Worm (Caenorhabditis elegans) whole organism, young adult: ENCODE measurements around the gene clec-223.

Experiments
- F57A8.1 ChIP-seq: fragments of 200-800 bp; sonication (Bioruptor generic); optimal IDR thresholded peaks from 2 replicates; lab custom pipeline; 2018; ENCODE audit warnings: mild to moderate bottlenecking, missing genetic modification characterization, moderate library complexity, missing compliant biosample characterization
- attf-5 ChIP-seq: fragments of 200-800 bp; sonication (Bioruptor generic); optimal IDR thresholded peaks from 2 replicates; lab custom pipeline; 2018; ENCODE audit warnings: mild to moderate bottlenecking, missing genetic modification characterization, missing compliant biosample characterization
- bed-2 ChIP-seq: fragments of 200-800 bp; sonication (Bioruptor generic); IDR thresholded peaks from 2 replicates; pipeline ENCODE4 v1.3.6; 2022; ENCODE audit warnings: missing genetic modification reagents, missing genetic modification characterization, missing compliant biosample characterization
- ceh-91 ChIP-seq: fragments of 200-800 bp; sonication (Bioruptor generic); IDR thresholded peaks from 2 replicates; pipeline ENCODE4 v1.3.6; 2022; ENCODE audit warnings: missing genetic modification reagents, missing genetic modification characterization, missing compliant biosample characterization
- hlh-26 ChIP-seq: fragments of 200-800 bp; sonication (Bioruptor generic); conservative IDR thresholded peaks from 2 replicates; pipeline ENCODE4 v1.3.6; 2022; ENCODE audit warnings: missing genetic modification reagents, missing genetic modification characterization, missing compliant biosample characterization
- nhr-120 ChIP-seq: fragments of 200-800 bp; sonication (Bioruptor generic); IDR thresholded peaks from 2 replicates; pipeline ENCODE4 v1.3.6; 2022; ENCODE audit warnings: missing genetic modification characterization, missing compliant biosample characterization
- rpc-1 ChIP-seq, 2 experiments: fragments of 150-350 bp in 1 of 2; sonication (generic microtip) in 1 of 2; optimal IDR thresholded peaks; 2 replicates each; lab custom pipeline; 2014 to 2018; ENCODE audit warnings: missing biosample characterization in 1 of 2, missing genetic modification characterization in 1 of 2, missing genetic modification reagents in 1 of 2, missing genotype in 1 of 2
- snpc-3.4 ChIP-seq: sonication (generic microtip); optimal IDR thresholded peaks from 2 replicates; lab custom pipeline; 2017; ENCODE audit warnings: missing genetic modification characterization, mild to moderate bottlenecking, missing compliant biosample characterization, antibody characterized with exemption, moderate library complexity, missing genotype, missing genetic modification reagents
- tbp1 ChIP-seq: fragments of 200-800 bp; sonication (Bioruptor generic); optimal IDR thresholded peaks from 2 replicates; lab custom pipeline; 2018; ENCODE audit warnings: mild to moderate bottlenecking, missing genetic modification characterization, missing compliant biosample characterization
- unc-62 ChIP-seq: fragments of 150-350 bp; optimal IDR thresholded peaks from 2 replicates; lab custom pipeline; 2014; ENCODE audit warnings: missing biosample characterization, missing genetic modification reagents, missing genetic modification characterization

DNA sequence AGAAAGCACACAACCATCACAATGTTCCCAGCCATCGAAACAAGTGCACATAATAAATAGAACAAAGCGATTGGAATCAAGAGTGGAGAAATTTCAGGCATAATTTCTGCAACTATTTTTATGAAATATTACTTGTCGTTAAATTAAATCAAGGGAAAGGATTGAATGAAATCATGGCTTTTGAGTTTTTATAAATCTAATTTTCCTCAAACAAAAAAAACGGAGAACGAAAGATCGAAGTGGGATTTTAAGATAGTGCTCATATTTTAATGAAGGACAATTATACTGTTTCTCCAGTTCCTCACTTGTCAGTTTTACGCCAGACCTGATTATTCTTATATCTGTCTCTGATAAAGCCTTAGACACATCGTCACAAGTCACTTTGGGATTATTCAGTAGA, 20.5 kb upstream of the clec-223 start, which contains the start of gene srsx-33:
- no peak for TF ChIP-seq rpc-1 (optimal IDR thresholded peaks at IDR 0.05; lab: Kevin White, UChicago)
- no peak for TF ChIP-seq rpc-1 (tag; optimal IDR thresholded peaks at IDR 0.05; lab: Kevin White, UChicago)
- no peak for TF ChIP-seq unc-62
- no peak for TF ChIP-seq F57A8.1
- TF ChIP-seq bed-2 (GFP tag; lab: Robert Waterston, UW) = no peak
- TF ChIP-seq hlh-26 (GFP tag; lab: Robert Waterston, UW) = no peak
- TF ChIP-seq nhr-120 (GFP tag; lab: Robert Waterston, UW) = no peak
- no peak for TF ChIP-seq snpc-3.4 (tag; lab: Kevin White, UChicago)
- TF ChIP-seq attf-5 = no peak
- TF ChIP-seq ceh-91 (GFP tag; lab: Robert Waterston, UW) = no peak
- TF ChIP-seq tbp1 (GFP tag; lab: Kevin White, UChicago) = no peak
